Worm (Caenorhabditis elegans): Measurements from ENCODE around the gene sdz-37.
"Not testable (repeated sequence)": the region's sequence is repeated elsewhere in the genome, so short reads cannot be mapped to it uniquely, and the experiment has no call there.

sdz-37 gene

DNA sequence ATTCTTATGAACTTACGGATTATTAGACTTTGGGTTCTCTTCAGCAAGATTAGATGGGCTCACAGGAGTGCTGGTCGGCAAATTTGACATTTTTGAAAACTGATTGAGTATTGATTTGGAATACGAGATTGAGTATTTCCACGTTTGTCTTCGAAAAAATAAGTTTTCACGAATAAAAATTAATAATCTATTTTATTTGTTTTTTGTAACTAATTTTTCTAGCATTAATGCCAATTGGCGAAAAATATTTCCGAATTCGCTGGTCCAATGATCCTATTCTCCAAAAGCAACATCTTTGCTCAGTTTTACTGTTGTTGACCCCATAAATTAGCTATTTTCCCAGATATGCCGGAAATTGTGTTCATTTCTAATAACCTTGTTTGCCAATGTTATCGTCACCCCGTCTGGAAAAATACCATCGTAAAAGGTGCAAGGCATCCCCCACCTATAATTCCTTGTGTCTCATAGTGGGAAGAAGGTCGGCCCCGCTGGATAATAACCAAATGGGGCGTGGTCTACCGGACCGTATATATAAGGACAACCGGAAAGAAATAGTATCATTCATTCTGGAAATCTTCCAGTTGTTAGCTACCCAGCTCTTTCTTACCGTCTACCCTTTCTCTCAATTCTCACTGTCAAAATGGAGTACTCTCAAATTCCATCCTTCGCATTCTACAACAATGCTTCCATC is at the start of gene sdz-37, which contains the start of gene ZK673.6:
sdz-37 (plus strand) TSS at position 641 of the 691 bp plus-strand sequence.
ZK673.6 (minus strand) TSS at position 101 of the 691 bp plus-strand sequence.
- TF ChIP-seq med-1 (GFP tag; optimal IDR thresholded peaks at IDR 0.05; ENCODE audit: insufficient read depth) = no peak
- no peak for TF ChIP-seq cog-1 (tag; optimal IDR thresholded peaks at IDR 0.05)
- TF ChIP-seq klf-2 (GFP tag; conservative IDR thresholded peaks at IDR 0.05) = no peak
- no peak for TF ChIP-seq flt-1 (GFP tag; IDR thresholded peaks at IDR 0.05)
- TF ChIP-seq ref-1 (GFP tag; conservative IDR thresholded peaks at IDR 0.05) = no peak
- no peak for TF ChIP-seq T22C8.4 (GFP tag; IDR thresholded peaks at IDR 0.05)
- TF ChIP-seq ztf-23 (GFP tag; IDR thresholded peaks at IDR 0.05) = no peak
- TF ChIP-seq ztf-29 (GFP tag; IDR thresholded peaks at IDR 0.05) = no peak
- TF ChIP-seq tab-1 (GFP tag; IDR thresholded peaks at IDR 0.05) = no peak

DNA sequence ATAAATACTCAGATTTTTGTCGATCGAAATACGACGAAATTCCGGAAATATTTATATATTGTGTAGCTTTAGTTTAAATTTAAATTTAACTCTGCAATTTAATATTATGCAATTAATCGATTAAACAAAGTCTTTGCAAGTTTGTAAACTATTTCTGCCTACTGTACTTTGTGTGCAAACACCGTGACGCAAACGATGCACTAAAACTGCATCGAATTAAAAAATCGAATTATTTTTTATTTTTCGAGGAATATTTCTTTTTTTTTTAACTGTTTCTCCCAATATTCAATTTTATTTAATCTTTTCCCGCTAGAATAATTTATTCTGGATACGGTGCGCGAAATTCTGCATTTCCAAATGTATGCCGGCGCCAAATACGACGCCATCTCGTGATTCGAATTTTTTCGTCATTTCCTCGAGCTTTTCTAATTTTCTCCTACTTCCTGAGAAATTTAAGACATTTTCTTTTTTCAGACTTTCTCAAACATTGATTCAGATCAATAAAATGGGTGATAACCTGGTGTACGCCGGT is 48.3 kb upstream of the sdz-37 start, which contains the start of gene eif-2A:
eif-2A (plus strand) TSS at position 469 of the 532 bp plus-strand sequence.
- TF ChIP-seq cog-1 (tag; optimal IDR thresholded peaks at IDR 0.05) (no peak), med-1 (GFP tag; optimal IDR thresholded peaks at IDR 0.05; ENCODE audit: insufficient read depth) (no peak), ztf-23 (GFP tag; IDR thresholded peaks at IDR 0.05) (no peak), ztf-29 (GFP tag; IDR thresholded peaks at IDR 0.05) (no peak), ref-1 (GFP tag; conservative IDR thresholded peaks at IDR 0.05) (no peak), flt-1 (GFP tag; IDR thresholded peaks at IDR 0.05) (no peak), tab-1 (GFP tag; IDR thresholded peaks at IDR 0.05) (no peak), klf-2 (GFP tag; conservative IDR thresholded peaks at IDR 0.05) (no peak)

DNA sequence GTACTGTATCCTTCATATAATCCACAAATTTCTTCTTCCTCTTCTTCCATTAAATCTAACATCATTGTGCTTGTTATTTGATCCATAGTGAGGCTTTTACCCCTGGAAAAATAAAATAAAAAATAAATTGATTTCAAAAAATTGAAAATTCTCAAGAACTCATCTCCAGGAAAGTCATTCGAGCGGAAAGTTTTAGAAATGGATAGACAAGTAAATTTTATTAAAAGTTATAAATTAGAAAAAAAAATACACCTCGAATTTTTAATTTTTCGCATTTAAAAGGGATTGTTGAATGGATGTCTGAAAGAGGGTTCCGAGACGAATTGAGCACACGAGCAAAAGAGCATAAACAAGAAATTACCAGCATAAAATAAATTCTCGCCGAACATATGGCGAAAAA is 42.7 kb upstream of the sdz-37 start, which contains the start of gene frpr-21:
frpr-21 (minus strand) TSS at position 101 of the 400 bp plus-strand sequence.
- TF ChIP-seq tab-1 (GFP tag; IDR thresholded peaks at IDR 0.05) (no peak), ref-1 (GFP tag; conservative IDR thresholded peaks at IDR 0.05) (no peak), ztf-29 (GFP tag; IDR thresholded peaks at IDR 0.05) (no peak), flt-1 (GFP tag; IDR thresholded peaks at IDR 0.05) (no peak), klf-2 (GFP tag; conservative IDR thresholded peaks at IDR 0.05) (no peak), med-1 (GFP tag; optimal IDR thresholded peaks at IDR 0.05; ENCODE audit: insufficient read depth) (no peak), T22C8.4 (GFP tag; IDR thresholded peaks at IDR 0.05) (no peak), cog-1 (tag; optimal IDR thresholded peaks at IDR 0.05) (no peak), ztf-23 (GFP tag; IDR thresholded peaks at IDR 0.05) (no peak)

DNA sequence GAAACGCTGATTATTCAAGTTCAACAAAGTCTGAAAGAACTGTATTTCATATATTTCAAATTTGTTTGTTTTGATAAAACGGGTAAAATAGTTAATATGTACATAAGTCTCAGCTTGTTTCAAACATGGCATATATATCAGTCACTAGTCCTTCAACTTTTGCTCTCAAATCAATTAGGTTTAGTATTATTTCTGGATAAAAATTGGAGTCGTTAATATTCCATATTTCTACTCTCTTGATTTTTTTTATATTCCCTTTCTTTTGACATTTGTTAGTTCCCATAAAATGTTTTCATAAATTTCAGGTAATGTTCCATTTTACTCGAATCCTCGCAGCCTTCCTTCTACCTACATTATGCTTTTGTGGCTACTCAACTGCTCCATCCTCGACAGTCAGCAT is 28.8 kb upstream of the sdz-37 start, which contains the start of gene cut-4:
cut-4 (plus strand) TSS at position 301 of the 400 bp plus-strand sequence.
- TF ChIP-seq cog-1 (tag; optimal IDR thresholded peaks at IDR 0.05) (no peak), med-1 (GFP tag; optimal IDR thresholded peaks at IDR 0.05; ENCODE audit: insufficient read depth) (no peak)

DNA sequence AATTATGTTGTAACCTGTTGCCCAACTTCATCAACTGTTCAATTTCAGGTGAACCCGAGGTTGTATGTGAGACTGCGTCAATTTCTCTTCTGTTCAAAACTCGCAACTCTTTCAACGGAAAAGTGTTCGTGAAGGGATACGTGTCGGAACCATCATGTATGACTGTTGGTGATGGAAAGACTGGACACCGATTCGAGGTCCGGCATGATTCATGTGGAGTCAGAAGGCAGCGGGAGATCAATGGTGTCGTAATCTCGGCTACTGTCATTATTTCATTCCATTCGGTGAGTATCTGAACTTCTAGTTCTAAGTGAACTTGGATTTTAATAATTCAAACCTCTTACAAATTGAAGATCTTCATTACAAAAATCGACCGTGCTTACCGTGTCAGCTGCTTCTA is 26.8 kb upstream of the sdz-37 start:
- TF ChIP-seq ref-1 (GFP tag; conservative IDR thresholded peaks at IDR 0.05) = no peak
- no peak for TF ChIP-seq ztf-23 (GFP tag; IDR thresholded peaks at IDR 0.05)
- TF ChIP-seq ztf-29 (GFP tag; IDR thresholded peaks at IDR 0.05) = no peak
- TF ChIP-seq T22C8.4 (GFP tag; IDR thresholded peaks at IDR 0.05) = no peak
- TF ChIP-seq flt-1 (GFP tag; IDR thresholded peaks at IDR 0.05) = no peak
- no peak for TF ChIP-seq med-1 (GFP tag; optimal IDR thresholded peaks at IDR 0.05; ENCODE audit: insufficient read depth)
- no peak for TF ChIP-seq cog-1 (tag; optimal IDR thresholded peaks at IDR 0.05)

DNA sequence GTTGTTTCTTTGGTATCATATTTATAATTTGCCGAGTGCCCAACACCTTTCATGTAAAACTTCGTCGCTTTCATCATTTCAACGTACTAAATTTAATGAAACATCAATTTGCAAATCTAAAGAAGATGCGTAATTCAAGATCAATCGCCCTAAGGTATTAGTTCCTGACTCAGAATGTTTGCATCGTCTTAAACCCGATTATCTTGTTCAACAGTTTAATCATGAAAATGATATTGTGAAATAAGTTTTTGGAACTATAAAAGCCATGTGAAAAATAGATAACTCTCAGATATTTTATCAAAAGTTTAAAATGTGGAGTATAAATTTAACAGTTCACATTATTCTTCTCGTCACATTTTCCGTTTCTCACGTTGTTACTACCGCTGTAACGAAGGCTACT is 24.7 kb upstream of the sdz-37 start, which contains the start of gene E04D5.4:
E04D5.4 (plus strand) TSS at position 301 of the 400 bp plus-strand sequence.
- TF ChIP-seq flt-1 (GFP tag; IDR thresholded peaks at IDR 0.05) (no peak), T22C8.4 (GFP tag; IDR thresholded peaks at IDR 0.05) (no peak), med-1 (GFP tag; optimal IDR thresholded peaks at IDR 0.05; ENCODE audit: insufficient read depth) (no peak), ref-1 (GFP tag; conservative IDR thresholded peaks at IDR 0.05) (no peak), ztf-23 (GFP tag; IDR thresholded peaks at IDR 0.05) (no peak), klf-2 (GFP tag; conservative IDR thresholded peaks at IDR 0.05) (no peak), ztf-29 (GFP tag; IDR thresholded peaks at IDR 0.05) (no peak), cog-1 (tag; optimal IDR thresholded peaks at IDR 0.05) (no peak), tab-1 (GFP tag; IDR thresholded peaks at IDR 0.05) (no peak)

DNA sequence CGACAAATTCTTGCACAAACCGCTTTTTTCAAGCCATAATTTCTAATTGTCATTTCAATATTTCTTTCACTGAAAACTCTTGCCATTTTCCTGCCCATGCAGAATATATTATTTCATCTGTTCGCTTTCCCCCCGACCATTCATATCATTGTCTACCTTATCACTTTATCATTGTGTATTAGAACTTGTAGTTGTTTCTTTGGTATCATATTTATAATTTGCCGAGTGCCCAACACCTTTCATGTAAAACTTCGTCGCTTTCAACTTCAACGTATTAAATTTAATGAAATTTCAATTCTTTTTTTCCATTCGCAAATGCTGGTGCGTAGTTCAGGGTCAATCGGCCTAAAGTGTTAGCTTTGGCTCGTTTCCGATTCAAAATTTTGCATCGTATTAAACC is 21.8 kb upstream of the sdz-37 start, which contains the start of gene ZK673.1:
ZK673.1 (plus strand) TSS at position 301 of the 400 bp plus-strand sequence.
- not testable (repeated sequence) for TF ChIP-seq T22C8.4, tab-1, ztf-23 (GFP tag; IDR thresholded peaks at IDR 0.05)

DNA sequence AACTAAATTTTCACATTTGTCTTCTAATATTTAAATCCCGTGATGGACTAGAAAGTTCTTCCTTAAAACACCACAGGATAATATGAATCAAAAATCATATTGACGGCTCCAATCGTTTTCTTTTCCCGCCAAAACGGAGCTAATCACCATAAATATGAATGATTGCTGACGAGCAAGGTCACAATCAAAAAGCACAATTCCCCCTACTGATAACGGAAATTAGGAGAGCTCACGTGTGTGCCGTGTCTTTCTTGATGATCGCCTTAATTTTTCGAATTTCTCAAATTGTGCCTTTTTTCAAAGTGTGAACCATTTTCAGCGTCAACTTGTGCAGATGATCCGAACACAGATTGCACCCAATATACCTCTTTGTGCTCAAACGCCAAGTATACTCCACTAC is 20.8 kb upstream of the sdz-37 start:
- no peak for TF ChIP-seq flt-1 (GFP tag; IDR thresholded peaks at IDR 0.05)
- no peak for TF ChIP-seq tab-1 (GFP tag; IDR thresholded peaks at IDR 0.05)
- TF ChIP-seq ztf-29 (GFP tag; IDR thresholded peaks at IDR 0.05) = no peak
- TF ChIP-seq T22C8.4 (GFP tag; IDR thresholded peaks at IDR 0.05) = no peak
- no peak for TF ChIP-seq med-1 (GFP tag; optimal IDR thresholded peaks at IDR 0.05; ENCODE audit: insufficient read depth)
- TF ChIP-seq cog-1 (tag; optimal IDR thresholded peaks at IDR 0.05) = no peak
- no peak for TF ChIP-seq ref-1 (GFP tag; conservative IDR thresholded peaks at IDR 0.05)
- TF ChIP-seq ztf-23 (GFP tag; IDR thresholded peaks at IDR 0.05) = no peak
- TF ChIP-seq klf-2 (GFP tag; conservative IDR thresholded peaks at IDR 0.05) = no peak

DNA sequence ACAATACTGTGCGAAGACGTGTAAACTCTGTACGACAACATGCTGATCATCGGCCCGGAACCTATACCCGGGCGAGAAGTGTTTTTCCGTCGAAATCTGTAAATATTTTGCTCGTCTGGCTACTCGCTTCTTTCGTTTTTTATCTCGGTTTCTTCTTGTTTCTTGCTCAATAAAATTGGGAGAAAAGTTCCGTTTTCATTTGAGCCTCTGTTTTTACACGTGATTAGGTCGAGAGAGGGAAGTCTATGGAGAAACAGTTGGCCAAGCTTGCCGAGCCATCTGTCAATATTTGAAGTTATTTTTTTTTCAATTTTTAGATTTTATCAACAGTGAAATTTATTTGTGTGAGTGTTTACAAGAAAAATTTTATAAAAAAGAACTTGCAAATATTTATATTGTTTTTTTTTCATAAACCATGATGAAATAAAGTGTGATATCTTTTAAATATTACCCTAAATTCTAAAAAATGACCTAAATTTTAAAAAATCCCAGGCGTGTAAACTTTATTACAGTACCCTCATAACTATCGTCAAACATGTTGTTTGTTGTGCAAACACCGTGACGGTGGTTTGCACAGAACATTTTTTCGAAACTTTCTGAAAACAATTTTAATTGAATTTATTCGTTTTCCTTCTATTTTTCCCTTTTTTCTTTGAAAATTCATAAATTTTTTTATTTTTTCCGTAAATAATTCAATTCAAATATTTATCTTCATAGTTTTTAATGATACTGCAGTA is 19.5 kb upstream of the sdz-37 start:
- TF ChIP-seq ztf-29 (GFP tag; IDR thresholded peaks at IDR 0.05) (no peak), klf-2 (GFP tag; conservative IDR thresholded peaks at IDR 0.05) (no peak), cog-1 (tag; optimal IDR thresholded peaks at IDR 0.05) (no peak), ref-1 (GFP tag; conservative IDR thresholded peaks at IDR 0.05) (no peak)

Data from whole organism, midembryonic.